Fruit fly (Drosophila melanogaster) whole organism, embryonic: ENCODE data around the gene Rbf2.

Source experiments
- ATbp ChIP-seq: fragments of 200-800 bp; sonication (Bioruptor generic); optimal IDR thresholded peaks from 2 replicates; lab custom pipeline; 2017; ENCODE audit warnings: missing biosample characterization, mild to moderate bottlenecking, missing genetic modification characterization, missing genetic modification reagents
- Antp ChIP-seq: fragments of 200-800 bp; sonication (Bioruptor generic); optimal IDR thresholded peaks from 3 replicates; lab custom pipeline; 2016; ENCODE audit warnings: missing biosample characterization, missing genetic modification characterization
- Atf-2 ChIP-seq: fragments of 200-800 bp; sonication (Bioruptor generic); optimal IDR thresholded peaks from 2 replicates; lab custom pipeline; 2016; ENCODE audit warnings: missing biosample characterization, missing genetic modification characterization
- CG12744 ChIP-seq: fragments of 200-800 bp; sonication (Bioruptor generic); optimal IDR thresholded peaks from 2 replicates; lab custom pipeline; 2016; ENCODE audit warnings: missing biosample characterization, missing genetic modification characterization
- CG12769 ChIP-seq: fragments of 200-800 bp; sonication (Bioruptor generic); optimal IDR thresholded peaks from 2 replicates; lab custom pipeline; 2019; ENCODE audit warnings: missing biosample characterization, mild to moderate bottlenecking, missing genetic modification characterization, moderate library complexity
- CG13894 ChIP-seq: fragments of 200-800 bp; sonication (Bioruptor generic); optimal IDR thresholded peaks from 3 replicates; lab custom pipeline; 2018; ENCODE audit warnings: missing biosample characterization, mild to moderate bottlenecking, missing genetic modification characterization, moderate library complexity
- CG15011 ChIP-seq: fragments of 200-800 bp; sonication (Bioruptor generic); optimal IDR thresholded peaks from 3 replicates; lab custom pipeline; 2018; ENCODE audit warnings: missing biosample characterization, mild to moderate bottlenecking, missing genetic modification characterization
- CG18764 ChIP-seq: fragments of 200-800 bp; sonication (Bioruptor generic); optimal IDR thresholded peaks from 3 replicates; lab custom pipeline; 2016; ENCODE audit warnings: missing biosample characterization, missing genetic modification characterization
- CG2116 ChIP-seq: fragments of 200-800 bp; sonication (Bioruptor generic); optimal IDR thresholded peaks from 3 replicates; lab custom pipeline; 2018; ENCODE audit warnings: missing biosample characterization, mild to moderate bottlenecking, missing genetic modification characterization
- CG30431 ChIP-seq: fragments of 200-800 bp; sonication (Bioruptor generic); optimal IDR thresholded peaks from 2 replicates; lab custom pipeline; 2017; ENCODE audit warnings: missing biosample characterization, missing genetic modification characterization
- CG33213 ChIP-seq: fragments of 200-800 bp; sonication (Bioruptor generic); optimal IDR thresholded peaks from 3 replicates; lab custom pipeline; 2016; ENCODE audit warnings: missing biosample characterization, missing genetic modification characterization
- CG3838 ChIP-seq: fragments of 200-800 bp; sonication (Bioruptor generic); optimal IDR thresholded peaks from 3 replicates; lab custom pipeline; 2016; ENCODE audit warnings: missing biosample characterization, missing genetic modification characterization
- CG4282 ChIP-seq: fragments of 200-800 bp; sonication (Bioruptor generic); optimal IDR thresholded peaks from 2 replicates; lab custom pipeline; 2016; ENCODE audit warnings: missing biosample characterization, missing genetic modification characterization
- CG4360 ChIP-seq: fragments of 200-800 bp; sonication (Bioruptor generic); IDR thresholded peaks from 2 replicates; pipeline ENCODE4 v1.3.6; 2022; ENCODE audit warnings: missing biosample characterization, missing genetic modification characterization
- CG5245 ChIP-seq: fragments of 200-800 bp; sonication (Bioruptor generic); optimal IDR thresholded peaks from 3 replicates; lab custom pipeline; 2016; ENCODE audit warnings: missing biosample characterization, missing genetic modification characterization
- CG7839 ChIP-seq: fragments of 200-800 bp; sonication (Bioruptor generic); optimal IDR thresholded peaks from 3 replicates; lab custom pipeline; 2018; ENCODE audit warnings: missing biosample characterization, mild to moderate bottlenecking, missing genetic modification characterization, moderate library complexity
- CG8388 ChIP-seq: fragments of 200-800 bp; sonication (Bioruptor generic); optimal IDR thresholded peaks from 2 replicates; lab custom pipeline; 2019; ENCODE audit warnings: missing biosample characterization, mild to moderate bottlenecking, missing genetic modification characterization, moderate library complexity
- CG9215 ChIP-seq: fragments of 200-800 bp; sonication (Bioruptor generic); IDR thresholded peaks from 2 replicates; pipeline ENCODE4 v1.3.6; 2022; ENCODE audit warnings: missing biosample characterization, missing genetic modification characterization
- CG9876 ChIP-seq: fragments of 200-800 bp; sonication (Bioruptor generic); optimal IDR thresholded peaks from 2 replicates; lab custom pipeline; 2016; ENCODE audit warnings: missing biosample characterization, missing genetic modification characterization
- CkIIα-i1 ChIP-seq: fragments of 200-800 bp; sonication (Bioruptor generic); IDR thresholded peaks from 2 replicates; pipeline ENCODE4 v1.3.6; 2022; ENCODE audit warnings: missing biosample characterization, missing genetic modification characterization
- E2f2 ChIP-seq: fragments of 200-800 bp; sonication (Bioruptor generic); IDR thresholded peaks from 2 replicates; pipeline ENCODE4 v1.3.6; 2022; ENCODE audit warnings: missing biosample characterization, missing genetic modification characterization
- HLHmδ ChIP-seq: fragments of 200-800 bp; sonication (Bioruptor generic); optimal IDR thresholded peaks from 2 replicates; lab custom pipeline; 2018; ENCODE audit warnings: missing biosample characterization, mild to moderate bottlenecking, missing genetic modification characterization, moderate library complexity
- HmgD ChIP-seq: fragments of 200-800 bp; sonication (Bioruptor generic); optimal IDR thresholded peaks from 3 replicates; lab custom pipeline; 2016; ENCODE audit warnings: missing biosample characterization, missing genetic modification characterization
- Hr51 ChIP-seq, 2 experiments: fragments of 200-800 bp; sonication (Bioruptor generic); optimal IDR thresholded peaks; 2 replicates in 1 of 2; 3 replicates in 1 of 2; lab custom pipeline; 2016 to 2018; ENCODE audit warnings: missing biosample characterization in 2 of 2, missing genetic modification characterization in 2 of 2, mild to moderate bottlenecking in 1 of 2, moderate library complexity in 1 of 2
- Hsf ChIP-seq: fragments of 200-800 bp; sonication (Bioruptor generic); optimal IDR thresholded peaks from 3 replicates; lab custom pipeline; 2016; ENCODE audit warnings: missing biosample characterization, missing genetic modification characterization
- MTF-1 ChIP-seq: fragments of 200-800 bp; sonication (Bioruptor generic); optimal IDR thresholded peaks from 2 replicates; lab custom pipeline; 2018; ENCODE audit warnings: missing biosample characterization, mild to moderate bottlenecking, missing genetic modification characterization, borderline replicate concordance
- Mes4 ChIP-seq: fragments of 200-800 bp; sonication (Bioruptor generic); optimal IDR thresholded peaks from 2 replicates; lab custom pipeline; 2016; ENCODE audit warnings: missing biosample characterization, missing genetic modification characterization
- NC2α ChIP-seq: fragments of 200-800 bp; sonication (Bioruptor generic); optimal IDR thresholded peaks from 2 replicates; lab custom pipeline; 2016; ENCODE audit warnings: missing biosample characterization, missing genetic modification characterization
- NC2β ChIP-seq: fragments of 200-800 bp; sonication (Bioruptor generic); optimal IDR thresholded peaks from 2 replicates; lab custom pipeline; 2016; ENCODE audit warnings: missing biosample characterization, missing genetic modification characterization
- Sox102F ChIP-seq: fragments of 200-800 bp; sonication (Bioruptor generic); optimal IDR thresholded peaks from 2 replicates; lab custom pipeline; 2018; ENCODE audit warnings: missing biosample characterization, mild to moderate bottlenecking, missing genetic modification characterization, moderate library complexity
- Vsx1 ChIP-seq: fragments of 200-800 bp; sonication (Bioruptor generic); optimal IDR thresholded peaks from 2 replicates; lab custom pipeline; 2017; ENCODE audit warnings: missing biosample characterization, mild to moderate bottlenecking, missing genetic modification characterization, missing genetic modification reagents
- Xbp1 ChIP-seq: fragments of 200-800 bp; sonication (Bioruptor generic); optimal IDR thresholded peaks from 3 replicates; lab custom pipeline; 2016; ENCODE audit warnings: missing biosample characterization, mild to moderate bottlenecking, missing genetic modification characterization
- ato ChIP-seq: fragments of 200-800 bp; sonication (Bioruptor generic); IDR thresholded peaks from 2 replicates; pipeline ENCODE4 v1.3.6; 2022; ENCODE audit warnings: missing biosample characterization, missing genetic modification characterization; ENCODE audit not compliant: partially characterized antibody
- dimm ChIP-seq: fragments of 200-800 bp; sonication (Bioruptor generic); IDR thresholded peaks from 2 replicates; pipeline ENCODE4 v1.3.6; 2022; ENCODE audit warnings: missing biosample characterization, missing genetic modification characterization
- dpn ChIP-seq, 2 experiments: fragments of 200-800 bp; sonication (Bioruptor generic); optimal IDR thresholded peaks; 3 replicates each; lab custom pipeline; 2016; ENCODE audit warnings: missing biosample characterization in 2 of 2, missing genetic modification characterization in 2 of 2
- emc ChIP-seq: fragments of 200-800 bp; sonication (Bioruptor generic); optimal IDR thresholded peaks from 2 replicates; lab custom pipeline; 2016; ENCODE audit warnings: missing biosample characterization, missing genetic modification characterization
- fd96Cb ChIP-seq: fragments of 200-800 bp; sonication (Bioruptor generic); optimal IDR thresholded peaks from 2 replicates; lab custom pipeline; 2018; ENCODE audit warnings: missing biosample characterization, mild to moderate bottlenecking, missing genetic modification characterization, moderate library complexity
- gro ChIP-seq: fragments of 200-800 bp; sonication (Bioruptor generic); optimal IDR thresholded peaks from 2 replicates; lab custom pipeline; 2016; ENCODE audit warnings: missing biosample characterization, missing genetic modification characterization
- ind ChIP-seq: fragments of 200-800 bp; sonication (Bioruptor generic); optimal IDR thresholded peaks from 3 replicates; lab custom pipeline; 2016; ENCODE audit warnings: missing biosample characterization, missing genetic modification characterization
- lola ChIP-seq, 3 experiments: fragments of >200 bp in 2 of 3; fragments of 200-800 bp in 1 of 3; sonication (Bioruptor generic) in 1 of 3; optimal IDR thresholded peaks; 2 replicates each; lab custom pipeline; 2017 to 2019; ENCODE audit warnings: missing biosample characterization in 3 of 3, missing genetic modification characterization in 3 of 3, mild to moderate bottlenecking in 1 of 3, moderate library complexity in 1 of 3
- onecut ChIP-seq: fragments of 200-800 bp; sonication (Bioruptor generic); IDR thresholded peaks from 2 replicates; pipeline ENCODE4 v1.3.6; 2022; ENCODE audit warnings: missing biosample characterization, missing genetic modification characterization
- phol ChIP-seq: fragments of 200-800 bp; sonication (Bioruptor generic); optimal IDR thresholded peaks from 3 replicates; lab custom pipeline; 2018; ENCODE audit warnings: missing biosample characterization, mild to moderate bottlenecking, missing genetic modification characterization, moderate library complexity
- ranshi ChIP-seq: fragments of 200-800 bp; sonication (Bioruptor generic); IDR thresholded peaks from 2 replicates; pipeline ENCODE4 v1.3.6; 2022; ENCODE audit warnings: missing biosample characterization, missing genetic modification characterization
- sug ChIP-seq: fragments of 200-800 bp; optimal IDR thresholded peaks from 2 replicates; lab custom pipeline; 2019; ENCODE audit warnings: missing biosample characterization, mild to moderate bottlenecking, missing genetic modification characterization, moderate library complexity
- trem ChIP-seq: fragments of 200-800 bp; optimal IDR thresholded peaks from 3 replicates; lab custom pipeline; 2019; ENCODE audit warnings: missing biosample characterization, mild to moderate bottlenecking, missing genetic modification characterization, moderate library complexity
- ttk ChIP-seq: fragments of 200-800 bp; sonication (Bioruptor generic); IDR thresholded peaks from 2 replicates; pipeline ENCODE4 v2.1.2; 2022; ENCODE audit warnings: missing biosample characterization, missing genetic modification characterization
- tx ChIP-seq: fragments of 200-800 bp; sonication (Bioruptor generic); optimal IDR thresholded peaks from 2 replicates; lab custom pipeline; 2016; ENCODE audit warnings: missing biosample characterization, missing genetic modification characterization
- unc-4 ChIP-seq: fragments of 200-800 bp; sonication (Bioruptor generic); IDR thresholded peaks from 2 replicates; pipeline ENCODE4 v1.3.6; 2022; ENCODE audit warnings: missing biosample characterization, missing genetic modification characterization; ENCODE audit not compliant: partially characterized antibody
- unpg ChIP-seq: fragments of 200-800 bp; sonication (Bioruptor generic); optimal IDR thresholded peaks from 3 replicates; lab custom pipeline; 2018; ENCODE audit warnings: missing biosample characterization, mild to moderate bottlenecking, missing genetic modification characterization, moderate library complexity
- zfh2 ChIP-seq: fragments of 200-800 bp; sonication (Bioruptor generic); optimal IDR thresholded peaks from 2 replicates; lab custom pipeline; 2016; ENCODE audit warnings: missing biosample characterization, missing genetic modification characterization

The Rbf2 gene

DNA sequence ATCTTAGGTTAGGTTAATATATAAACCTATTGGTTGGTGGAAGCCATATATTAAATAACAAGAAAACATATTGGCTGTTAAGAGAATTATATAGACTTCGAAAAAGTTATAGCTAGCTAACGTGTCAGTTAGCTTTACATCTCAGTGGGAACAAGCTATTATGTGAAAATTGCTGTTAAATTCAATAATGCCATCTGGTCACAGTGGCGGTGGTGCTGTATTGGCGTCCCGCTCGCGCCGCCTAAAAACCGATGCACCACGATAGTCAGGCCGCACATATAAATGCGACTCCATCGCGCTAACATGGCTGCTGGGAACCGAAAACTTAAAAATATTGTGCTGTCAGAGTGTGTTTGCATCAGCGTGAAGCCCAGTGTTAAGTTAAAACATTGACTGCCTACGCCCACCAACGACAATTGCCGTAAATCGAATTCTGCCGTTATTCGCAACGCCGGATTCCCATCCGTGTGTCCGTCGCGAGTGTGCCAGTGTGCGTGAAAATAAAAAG is 7.8 kb downstream of the Rbf2 start, which contains the start of gene Hel89B (continued):
- TF ChIP-seq NC2β (GFP tag; lab: Kevin White, UChicago) (peak; percentile 61), Mes4 (GFP tag; lab: Kevin White, UChicago) (peak; percentile 46), ATbp (no peak), Antp (GFP tag; lab: Kevin White, UChicago) (peak; percentile 50), CG12744 (GFP tag; lab: Kevin White, UChicago) (peak; percentile 29), E2f2 (GFP tag; lab: Robert Waterston, UW) (no peak), CG13894 (tag; lab: Kevin White, UChicago) (peak; percentile 52), dimm (GFP tag; lab: Robert Waterston, UW) (no peak), Vsx1 (GFP tag; lab: Kevin White, UChicago) (peak; percentile 55), fd96Cb (tag; lab: Kevin White, UChicago) (peak; percentile 65), gro (peak; percentile 51), Sox102F (GFP tag; lab: Kevin White, UChicago) (peak; percentile 67), unpg (peak; percentile 70), NC2α (GFP tag; lab: Kevin White, UChicago) (peak; percentile 82), CG15011 (GFP tag; lab: Kevin White, UChicago) (no peak), Hsf (GFP tag; lab: Kevin White, UChicago) (peak; percentile 80), CG12769 (tag; lab: Kevin White, UChicago) (peak; percentile 39), CG3838 (GFP tag; lab: Kevin White, UChicago) (peak; percentile 57), CG8388 (GFP tag; lab: Kevin White, UChicago) (peak; percentile 23), dpn (GFP tag; optimal IDR thresholded peaks at IDR 0.05; lab: Kevin White, UChicago) (peak; percentile 66 to 67), zfh2 (GFP tag; lab: Kevin White, UChicago) (peak; percentile 73), MTF-1 (GFP tag; lab: Kevin White, UChicago) (peak; percentile 8), CG7839 (tag; lab: Kevin White, UChicago) (peak; percentile 53), CG30431 (GFP tag; lab: Kevin White, UChicago) (peak; percentile 23), CG9876 (GFP tag; lab: Kevin White, UChicago) (peak; percentile 55), Xbp1 (GFP tag; lab: Kevin White, UChicago) (peak; percentile 80), Hr51 (GFP tag; optimal IDR thresholded peaks at IDR 0.05; lab: Kevin White, UChicago) (peak; percentile 22 to 52), phol (tag; lab: Kevin White, UChicago) (peak; percentile 88), CkIIα-i1 (GFP tag; lab: Robert Waterston, UW) (no peak), tx (GFP tag; lab: Kevin White, UChicago) (peak; percentile 68), sug (tag; lab: Kevin White, UChicago) (peak; percentile 69), CG33213 (peak; percentile 69), CG18764 (GFP tag; lab: Kevin White, UChicago) (peak; percentile 51), ato (GFP tag; lab: Robert Waterston, UW) (no peak), ranshi (GFP tag; lab: Robert Waterston, UW) (no peak), ttk (no peak), emc (GFP tag; lab: Kevin White, UChicago) (peak; percentile 41), unc-4 (GFP tag; lab: Robert Waterston, UW) (no peak), HmgD (no peak), Atf-2 (GFP tag; lab: Kevin White, UChicago) (no peak), HLHmδ (GFP tag; lab: Kevin White, UChicago) (peak; percentile 80), CG4282 (no peak), onecut (GFP tag; lab: Robert Waterston, UW) (peak; percentile 36), CG4360 (GFP tag; lab: Robert Waterston, UW) (no peak), trem (peak; percentile 89), CG5245 (peak; percentile 38), lola (GFP tag; optimal IDR thresholded peaks at IDR 0.05; lab: Kevin White, UChicago) (peak in 2 of 3 experiments; percentile 57 to 99), ind (GFP tag; lab: Kevin White, UChicago) (peak; percentile 69), CG2116 (GFP tag; lab: Kevin White, UChicago) (peak; percentile 89), CG9215 (GFP tag; lab: Robert Waterston, UW) (no peak)
